Worm (Caenorhabditis elegans) whole organism, late embryonic: ENCODE data around the gene ZK380.6.

ENCODE experiments used
- C38D4.7 ChIP-seq: fragments of 200-800 bp; sonication (Bioruptor generic); optimal IDR thresholded peaks from 2 replicates; lab custom pipeline; 2018; ENCODE audit warnings: mild to moderate bottlenecking, missing genetic modification characterization, moderate library complexity, missing compliant biosample characterization
- K02D7.2 ChIP-seq: sonication (generic microtip); optimal IDR thresholded peaks from 2 replicates; lab custom pipeline; 2017; ENCODE audit warnings: mild to moderate bottlenecking, missing genetic modification characterization, missing compliant biosample characterization
- T23F11.4 ChIP-seq: fragments of 200-800 bp; sonication (Bioruptor generic); optimal IDR thresholded peaks from 2 replicates; lab custom pipeline; 2018; ENCODE audit warnings: mild to moderate bottlenecking, missing genetic modification characterization, missing compliant biosample characterization
- ama-1 ChIP-seq: fragments of 150-350 bp; optimal IDR thresholded peaks from 2 replicates; lab custom pipeline; 2014
- ceh-14 ChIP-seq: sonication (generic microtip); optimal IDR thresholded peaks from 2 replicates; lab custom pipeline; 2016; ENCODE audit warnings: missing genotype, missing genetic modification characterization, missing compliant biosample characterization
- ceh-19 ChIP-seq: fragments of 200-800 bp; sonication (Bioruptor generic); optimal IDR thresholded peaks from 2 replicates; lab custom pipeline; 2018; ENCODE audit warnings: mild to moderate bottlenecking, missing genetic modification characterization, missing compliant biosample characterization
- ceh-2 ChIP-seq: sonication (generic microtip); optimal IDR thresholded peaks from 2 replicates; lab custom pipeline; 2016; ENCODE audit warnings: missing genotype, missing genetic modification characterization, missing compliant biosample characterization
- ceh-22 ChIP-seq: sonication (generic microtip); optimal IDR thresholded peaks from 2 replicates; lab custom pipeline; 2017; ENCODE audit warnings: missing biosample characterization, missing genetic modification characterization
- ceh-24 ChIP-seq: sonication (generic microtip); optimal IDR thresholded peaks from 2 replicates; lab custom pipeline; 2016; ENCODE audit warnings: mild to moderate bottlenecking, missing genetic modification characterization, missing compliant biosample characterization
- ceh-30 ChIP-seq: fragments of 150-350 bp; optimal IDR thresholded peaks from 2 replicates; lab custom pipeline; 2014; ENCODE audit warnings: missing biosample characterization, missing genetic modification characterization
- ceh-31 ChIP-seq: sonication (generic microtip); optimal IDR thresholded peaks from 2 replicates; lab custom pipeline; 2016; ENCODE audit warnings: missing genetic modification characterization, missing compliant biosample characterization
- ceh-6 ChIP-seq: fragments of 200-800 bp; sonication (Bioruptor generic); optimal IDR thresholded peaks from 2 replicates; lab custom pipeline; 2018; ENCODE audit warnings: mild to moderate bottlenecking, missing genetic modification characterization, missing compliant biosample characterization
- ceh-9 ChIP-seq: sonication (generic microtip); optimal IDR thresholded peaks from 2 replicates; lab custom pipeline; 2016; ENCODE audit warnings: mild to moderate bottlenecking, missing genetic modification characterization, inconsistent platforms, missing compliant biosample characterization
- che-1 ChIP-seq: sonication (generic microtip); optimal IDR thresholded peaks from 2 replicates; lab custom pipeline; 2016; ENCODE audit warnings: mild to moderate bottlenecking, missing genetic modification characterization, missing compliant biosample characterization
- dmd-4 ChIP-seq: sonication (generic microtip); optimal IDR thresholded peaks from 2 replicates; lab custom pipeline; 2016; ENCODE audit warnings: borderline replicate concordance, missing genetic modification characterization, missing compliant biosample characterization
- eyg-1 ChIP-seq: sonication (generic microtip); optimal IDR thresholded peaks from 2 replicates; lab custom pipeline; 2016; ENCODE audit warnings: missing genotype, missing genetic modification characterization, missing compliant biosample characterization
- fax-1 ChIP-seq: sonication (generic microtip); optimal IDR thresholded peaks from 2 replicates; lab custom pipeline; 2016; ENCODE audit warnings: missing genotype, missing genetic modification characterization, missing compliant biosample characterization
- fkh-6 ChIP-seq: sonication (generic microtip); optimal IDR thresholded peaks from 2 replicates; lab custom pipeline; 2016; ENCODE audit warnings: missing genetic modification characterization, missing compliant biosample characterization
- gmeb-2 ChIP-seq: sonication (generic microtip); optimal IDR thresholded peaks from 2 replicates; lab custom pipeline; 2016; ENCODE audit warnings: missing genetic modification characterization, inconsistent platforms, missing compliant biosample characterization
- hlh-13 ChIP-seq: fragments of 200-800 bp; sonication (Bioruptor generic); optimal IDR thresholded peaks from 2 replicates; lab custom pipeline; 2018; ENCODE audit warnings: mild to moderate bottlenecking, missing genetic modification characterization, missing compliant biosample characterization
- hlh-15 ChIP-seq: sonication (generic microtip); optimal IDR thresholded peaks from 2 replicates; lab custom pipeline; 2016; ENCODE audit warnings: missing genetic modification characterization, missing compliant biosample characterization
- lim-6 ChIP-seq: sonication (generic microtip); optimal IDR thresholded peaks from 2 replicates; lab custom pipeline; 2016; ENCODE audit warnings: missing genetic modification characterization, missing compliant biosample characterization
- lin-11 ChIP-seq: fragments of 200-800 bp; sonication (Bioruptor generic); optimal IDR thresholded peaks from 2 replicates; lab custom pipeline; 2018; ENCODE audit warnings: mild to moderate bottlenecking, missing genetic modification characterization, missing compliant biosample characterization
- madf-2 ChIP-seq: sonication (generic microtip); optimal IDR thresholded peaks from 2 replicates; lab custom pipeline; 2017; ENCODE audit warnings: missing genetic modification characterization, missing compliant biosample characterization
- mec-3 ChIP-seq: sonication (generic microtip); optimal IDR thresholded peaks from 2 replicates; lab custom pipeline; 2016; ENCODE audit warnings: borderline replicate concordance, missing genetic modification characterization, missing compliant biosample characterization
- nfya-1 ChIP-seq: sonication (generic microtip); optimal IDR thresholded peaks from 2 replicates; lab custom pipeline; 2017; ENCODE audit warnings: missing genetic modification characterization, mild to moderate bottlenecking, missing compliant biosample characterization, antibody characterized with exemption, moderate library complexity
- odd-2 ChIP-seq: sonication (generic microtip); optimal IDR thresholded peaks from 2 replicates; lab custom pipeline; 2017; ENCODE audit warnings: antibody characterized with exemption, mild to moderate bottlenecking, missing genetic modification characterization, missing compliant biosample characterization
- pha-2 ChIP-seq: sonication (generic microtip); optimal IDR thresholded peaks from 2 replicates; lab custom pipeline; 2017; ENCODE audit warnings: mild to moderate bottlenecking, missing genetic modification characterization, missing compliant biosample characterization
- pqm-1 ChIP-seq: sonication (generic microtip); optimal IDR thresholded peaks from 2 replicates; lab custom pipeline; 2016; ENCODE audit warnings: missing genetic modification characterization, missing compliant biosample characterization
- pros-1 ChIP-seq: fragments of 150-350 bp; optimal IDR thresholded peaks from 2 replicates; lab custom pipeline; 2014; ENCODE audit warnings: missing biosample characterization, missing genetic modification reagents, missing genetic modification characterization
- sdc-2 ChIP-seq: sonication (generic microtip); optimal IDR thresholded peaks from 2 replicates; lab custom pipeline; 2016; ENCODE audit warnings: missing genotype, missing genetic modification characterization, missing compliant biosample characterization
- sox-2 ChIP-seq: fragments of 200-800 bp; sonication (Bioruptor generic); IDR thresholded peaks from 2 replicates; pipeline ENCODE4 v1.3.6; 2022; ENCODE audit warnings: missing genetic modification reagents, missing genetic modification characterization, missing compliant biosample characterization
- sox-4 ChIP-seq: sonication (generic microtip); optimal IDR thresholded peaks from 2 replicates; lab custom pipeline; 2017; ENCODE audit warnings: mild to moderate bottlenecking, missing genetic modification characterization, inconsistent platforms, missing compliant biosample characterization
- syd-9 ChIP-seq: sonication (generic microtip); optimal IDR thresholded peaks from 2 replicates; lab custom pipeline; 2016; ENCODE audit warnings: mild to moderate bottlenecking, missing genetic modification characterization, moderate library complexity, missing compliant biosample characterization
- tbx-2 ChIP-seq: sonication (generic microtip); optimal IDR thresholded peaks from 2 replicates; lab custom pipeline; 2016; ENCODE audit warnings: missing genetic modification characterization, missing compliant biosample characterization
- ttx-3 ChIP-seq: sonication (generic microtip); optimal IDR thresholded peaks from 2 replicates; lab custom pipeline; 2016; ENCODE audit warnings: missing genetic modification reagents, missing genetic modification characterization, missing compliant biosample characterization
- unc-42 ChIP-seq: sonication (generic microtip); optimal IDR thresholded peaks from 2 replicates; lab custom pipeline; 2016; ENCODE audit warnings: missing genotype, missing genetic modification characterization, missing compliant biosample characterization
- zip-5 ChIP-seq: sonication (generic microtip); optimal IDR thresholded peaks from 2 replicates; lab custom pipeline; 2016; ENCODE audit warnings: missing genetic modification characterization, missing compliant biosample characterization
- ztf-16 ChIP-seq: sonication (generic microtip); optimal IDR thresholded peaks from 2 replicates; lab custom pipeline; 2017; ENCODE audit warnings: missing genetic modification characterization, missing compliant biosample characterization

ZK380.6 gene

ce11 chrX:1629746-1630145, 24.5 kb upstream of the ZK380.6 start:
- TF ChIP-seq unc-42 (tag; lab: Kevin White, UChicago) (no peak), tbx-2 (no peak), ceh-31 (tag; lab: Kevin White, UChicago) (no peak), mec-3 (tag; lab: Kevin White, UChicago) (no peak), eyg-1 (tag; lab: Kevin White, UChicago) (no peak), madf-2 (no peak), sox-2 (GFP tag; lab: Robert Waterston, UW) (no peak), ceh-2 (tag; lab: Kevin White, UChicago) (no peak), lim-6 (tag; lab: Kevin White, UChicago) (no peak), sox-4 (no peak), fkh-6 (tag; lab: Kevin White, UChicago) (no peak), ceh-19 (no peak), pha-2 (tag; lab: Kevin White, UChicago) (no peak), pqm-1 (no peak), ttx-3 (tag; lab: Kevin White, UChicago) (no peak)

ce11 chrX:1630881-1631516, 23.2 kb upstream of the ZK380.6 start, which contains the start of gene ZK380.2:
TSS of gene ZK380.2 (plus strand) at chrX:1631466.
- no peak for TF ChIP-seq pros-1 (tag; lab: Kevin White, UChicago)

ce11 chrX:1643442-1644096, 10.7 kb upstream of the ZK380.6 start:
- TF ChIP-seq fax-1 (tag; lab: Kevin White, UChicago) = no peak
- TF ChIP-seq ceh-6 = no peak
- no peak for TF ChIP-seq nfya-1 (tag; lab: Kevin White, UChicago)
- TF ChIP-seq ceh-2 (tag; lab: Kevin White, UChicago) = no peak
- no peak for TF ChIP-seq lin-11 (tag; lab: Kevin White, UChicago)
- TF ChIP-seq ceh-24 (tag; lab: Kevin White, UChicago) = no peak
- TF ChIP-seq hlh-15 (tag; lab: Kevin White, UChicago) = no peak
- no peak for TF ChIP-seq lim-6 (tag; lab: Kevin White, UChicago)
- TF ChIP-seq odd-2 (tag; lab: Kevin White, UChicago) = no peak
- no peak for TF ChIP-seq hlh-13 (GFP tag; lab: Kevin White, UChicago)
- no peak for TF ChIP-seq ceh-14 (tag; lab: Kevin White, UChicago)
- TF ChIP-seq, all 69 proteins: peak for 0

ce11 chrX:1651668-1652067, 2.6 kb upstream of the ZK380.6 start, which contains the start of gene ZK380.4:
TSS of gene ZK380.4 (minus strand) at chrX:1651994.
- TF ChIP-seq syd-9 (no peak), zip-5 (tag; lab: Kevin White, UChicago) (no peak), ttx-3 (tag; lab: Kevin White, UChicago) (no peak), lim-6 (tag; lab: Kevin White, UChicago) (no peak), che-1 (no peak), K02D7.2 (no peak), fkh-6 (tag; lab: Kevin White, UChicago) (no peak), eyg-1 (tag; lab: Kevin White, UChicago) (no peak), ama-1 (lab: Kevin White, UChicago) (no peak), ceh-31 (tag; lab: Kevin White, UChicago) (no peak), T23F11.4 (no peak), ceh-9 (no peak), dmd-4 (tag; lab: Kevin White, UChicago) (no peak), sox-4 (no peak)

ce11 chrX:1655207-1655606, 961 bp downstream of the ZK380.6 start, which contains the start of gene tbx-32:
TSS of gene tbx-32 (plus strand) at chrX:1655507.
- TF ChIP-seq ztf-16 (tag; lab: Kevin White, UChicago) = no peak
- no peak for TF ChIP-seq sdc-2 (tag; lab: Kevin White, UChicago)
- TF ChIP-seq gmeb-2 (tag; lab: Kevin White, UChicago) = no peak
- no peak for TF ChIP-seq hlh-13 (GFP tag; lab: Kevin White, UChicago)
- TF ChIP-seq nfya-1 (tag; lab: Kevin White, UChicago) = no peak
- TF ChIP-seq lim-6 (tag; lab: Kevin White, UChicago) = no peak
- no peak for TF ChIP-seq ceh-30 (tag; lab: Kevin White, UChicago)
- no peak for TF ChIP-seq ceh-14 (tag; lab: Kevin White, UChicago)
- TF ChIP-seq pqm-1 = no peak
- no peak for TF ChIP-seq ceh-22 (tag; lab: Kevin White, UChicago)
- no peak for TF ChIP-seq odd-2 (tag; lab: Kevin White, UChicago)
- no peak for TF ChIP-seq ttx-3 (tag; lab: Kevin White, UChicago)
- no peak for TF ChIP-seq syd-9
- no peak for TF ChIP-seq C38D4.7 (GFP tag; lab: Kevin White, UChicago)
- TF ChIP-seq K02D7.2 = no peak
